Fruit fly (Drosophila melanogaster) whole organism, pupa: ENCODE measurements around the gene Cpr65Eb.

Experiments used
- CG10348 ChIP-seq: fragments of 200-800 bp; sonication (Bioruptor generic); IDR thresholded peaks from 2 replicates; pipeline ENCODE4 v1.3.6; 2022; ENCODE audit warnings: missing biosample characterization, missing genetic modification characterization
- CG12605 ChIP-seq: fragments of 200-800 bp; sonication (Bioruptor generic); IDR thresholded peaks from 2 replicates; pipeline ENCODE4 v1.3.6; 2022; ENCODE audit warnings: missing biosample characterization, missing genetic modification characterization
- CG13204 ChIP-seq: fragments of 200-800 bp; sonication (Bioruptor generic); optimal IDR thresholded peaks from 2 replicates; lab custom pipeline; 2018; ENCODE audit warnings: missing biosample characterization, mild to moderate bottlenecking, missing genetic modification characterization, moderate library complexity
- CG14655 ChIP-seq: fragments of 200-800 bp; sonication (Bioruptor generic); optimal IDR thresholded peaks from 3 replicates; lab custom pipeline; 2017; ENCODE audit warnings: mild to moderate bottlenecking, missing biosample characterization, missing genetic modification reagents, missing genetic modification characterization
- CG15710 ChIP-seq: fragments of 200-800 bp; sonication (Bioruptor generic); optimal IDR thresholded peaks from 2 replicates; lab custom pipeline; 2018; ENCODE audit warnings: missing biosample characterization, mild to moderate bottlenecking, missing genetic modification characterization, moderate library complexity
- CG17806 ChIP-seq: fragments of 200-800 bp; sonication (Bioruptor generic); optimal IDR thresholded peaks from 2 replicates; lab custom pipeline; 2018; ENCODE audit warnings: missing biosample characterization, mild to moderate bottlenecking, missing genetic modification characterization, moderate library complexity
- CG32121 ChIP-seq: fragments of 200-800 bp; sonication (Bioruptor generic); IDR thresholded peaks from 2 replicates; pipeline ENCODE4 v1.3.6; 2022; ENCODE audit warnings: missing biosample characterization, missing genetic modification characterization
- CG34367 ChIP-seq: fragments of 200-800 bp; sonication (Bioruptor generic); optimal IDR thresholded peaks from 2 replicates; lab custom pipeline; 2018; ENCODE audit warnings: missing biosample characterization, mild to moderate bottlenecking, missing genetic modification characterization
- CG4496 ChIP-seq: fragments of 200-800 bp; sonication (Bioruptor generic); IDR thresholded peaks from 3 replicates; pipeline ENCODE4 v1.3.6; 2022; ENCODE audit warnings: missing biosample characterization, missing genetic modification characterization
- CG8159 ChIP-seq: fragments of 200-800 bp; sonication (Bioruptor generic); optimal IDR thresholded peaks from 3 replicates; lab custom pipeline; 2018; ENCODE audit warnings: missing biosample characterization, mild to moderate bottlenecking, missing genetic modification characterization, moderate library complexity
- CG8301 ChIP-seq: fragments of 200-800 bp; sonication (Bioruptor generic); optimal IDR thresholded peaks from 2 replicates; lab custom pipeline; 2018; ENCODE audit warnings: missing biosample characterization, mild to moderate bottlenecking, missing genetic modification characterization
- CG9948 ChIP-seq: fragments of 200-800 bp; sonication (Bioruptor generic); optimal IDR thresholded peaks from 2 replicates; lab custom pipeline; 2018; ENCODE audit warnings: missing biosample characterization, mild to moderate bottlenecking, missing genetic modification characterization, moderate library complexity
- D1 ChIP-seq: fragments of 200-800 bp; sonication (Bioruptor generic); optimal IDR thresholded peaks from 2 replicates; lab custom pipeline; 2018; ENCODE audit warnings: missing biosample characterization, mild to moderate bottlenecking, missing genetic modification characterization, moderate library complexity
- EcR ChIP-seq: fragments of 200-800 bp; sonication (Bioruptor generic); optimal IDR thresholded peaks from 3 replicates; lab custom pipeline; 2019; ENCODE audit warnings: missing biosample characterization, missing genetic modification characterization, mild to moderate bottlenecking, moderate library complexity, missing genetic modification reagents
- Ets98B ChIP-seq: fragments of 200-800 bp; sonication (Bioruptor generic); IDR thresholded peaks from 2 replicates; pipeline ENCODE4 v1.3.6; 2022; ENCODE audit warnings: missing biosample characterization, missing genetic modification characterization
- Pif1A ChIP-seq: fragments of 200-800 bp; sonication (Bioruptor generic); optimal IDR thresholded peaks from 3 replicates; lab custom pipeline; 2016; ENCODE audit warnings: missing biosample characterization, missing genetic modification characterization
- Pif1B ChIP-seq: fragments of 200-800 bp; sonication (Bioruptor generic); optimal IDR thresholded peaks from 3 replicates; lab custom pipeline; 2016; ENCODE audit warnings: missing biosample characterization, missing genetic modification characterization
- Snoo ChIP-seq: fragments of 200-800 bp; sonication (Bioruptor generic); optimal IDR thresholded peaks from 3 replicates; lab custom pipeline; 2017; ENCODE audit warnings: missing biosample characterization, mild to moderate bottlenecking, missing genetic modification characterization, inconsistent platforms
- fd96Ca ChIP-seq: fragments of 200-800 bp; sonication (Bioruptor generic); IDR thresholded peaks from 3 replicates; pipeline ENCODE4 v1.3.6; 2022; ENCODE audit warnings: missing biosample characterization, missing genetic modification characterization
- gl ChIP-seq: fragments of 200-800 bp; sonication (Bioruptor generic); optimal IDR thresholded peaks from 2 replicates; lab custom pipeline; 2018; ENCODE audit warnings: missing biosample characterization, mild to moderate bottlenecking, missing genetic modification characterization
- rn ChIP-seq: fragments of 200-800 bp; sonication (Bioruptor generic); IDR thresholded peaks from 2 replicates; pipeline ENCODE4 v1.3.6; 2022; ENCODE audit warnings: missing biosample characterization, missing genetic modification characterization

The Cpr65Eb gene

dm6 chr3L:7086093-7086492 is 2.5 kb downstream of the Cpr65Eb start:
- no peak for TF ChIP-seq Ets98B
- TF ChIP-seq gl (tag; lab: Kevin White, UChicago): no peak
- no peak for TF ChIP-seq CG10348 (GFP tag; lab: Robert Waterston, UW)
- no peak for TF ChIP-seq CG8301 (tag; lab: Kevin White, UChicago)
- TF ChIP-seq CG32121 (GFP tag; lab: Robert Waterston, UW): no peak
- TF ChIP-seq rn: no peak
- TF ChIP-seq CG17806 (tag; lab: Kevin White, UChicago): no peak
- TF ChIP-seq fd96Ca (GFP tag; lab: Robert Waterston, UW): no peak
- TF ChIP-seq Pif1A (GFP tag; lab: Kevin White, UChicago): no peak
- TF ChIP-seq CG14655 (GFP tag; lab: Kevin White, UChicago): no peak
- TF ChIP-seq Pif1B (GFP tag; lab: Kevin White, UChicago): no peak
- no peak for TF ChIP-seq D1
- no peak for TF ChIP-seq CG9948 (tag; lab: Kevin White, UChicago)
- TF ChIP-seq CG4496 (GFP tag; lab: Robert Waterston, UW): no peak
- no peak for TF ChIP-seq CG8159
- no peak for TF ChIP-seq CG15710 (tag; lab: Kevin White, UChicago)
- TF ChIP-seq CG13204 (GFP tag; lab: Kevin White, UChicago): no peak

dm6 chr3L:7082168-7082567 is 6.4 kb downstream of the Cpr65Eb start:
- TF ChIP-seq CG10348 (GFP tag; lab: Robert Waterston, UW) (no peak), Pif1B (GFP tag; lab: Kevin White, UChicago) (no peak), EcR (GFP tag; lab: Kevin White, UChicago) (no peak), CG4496 (GFP tag; lab: Robert Waterston, UW) (0 out of 3 replicates have a peak, but pooled peaks have one; percentile 19)
- TF ChIP-seq, all 21 proteins: peak for 1

- TF ChIP-seq EcR (GFP tag; lab: Kevin White, UChicago) (no peak), CG8301 (tag; lab: Kevin White, UChicago) (no peak), gl (tag; lab: Kevin White, UChicago) (no peak), CG17806 (tag; lab: Kevin White, UChicago) (no peak), CG34367 (tag; lab: Kevin White, UChicago) (no peak), CG15710 (tag; lab: Kevin White, UChicago) (no peak), D1 (no peak), CG4496 (GFP tag; lab: Robert Waterston, UW) (no peak)
Measured at dm6 chr3L:7077258-7077657, 11.3 kb downstream of the Cpr65Eb start, which contains the start of gene CG8641. Gene CG8641 (minus strand): TSS chr3L:7077462.

- TF ChIP-seq gl (tag; lab: Kevin White, UChicago) (no peak), CG4496 (GFP tag; lab: Robert Waterston, UW) (no peak), CG9948 (tag; lab: Kevin White, UChicago) (no peak), CG17806 (tag; lab: Kevin White, UChicago) (no peak), EcR (GFP tag; lab: Kevin White, UChicago) (no peak), Pif1A (GFP tag; lab: Kevin White, UChicago) (no peak), Snoo (tag; lab: Kevin White, UChicago) (no peak), Pif1B (GFP tag; lab: Kevin White, UChicago) (no peak), CG14655 (GFP tag; lab: Kevin White, UChicago) (no peak), D1 (no peak), CG8159 (no peak), Ets98B (no peak), CG34367 (tag; lab: Kevin White, UChicago) (no peak), CG8301 (tag; lab: Kevin White, UChicago) (no peak), fd96Ca (GFP tag; lab: Robert Waterston, UW) (no peak), CG13204 (GFP tag; lab: Kevin White, UChicago) (no peak), CG12605 (GFP tag; lab: Robert Waterston, UW) (no peak), CG15710 (tag; lab: Kevin White, UChicago) (no peak), rn (no peak), CG32121 (GFP tag; lab: Robert Waterston, UW) (no peak)
Measured at dm6 chr3L:7075147-7075546, 13.4 kb downstream of the Cpr65Eb start, which contains the start of gene CG34030. Gene CG34030 (minus strand): TSS chr3L:7075247.

- TF ChIP-seq CG34367 (tag; lab: Kevin White, UChicago) (no peak), CG12605 (GFP tag; lab: Robert Waterston, UW) (no peak), rn (no peak), CG13204 (GFP tag; lab: Kevin White, UChicago) (no peak), CG14655 (GFP tag; lab: Kevin White, UChicago) (no peak), Pif1A (GFP tag; lab: Kevin White, UChicago) (no peak), CG10348 (GFP tag; lab: Robert Waterston, UW) (no peak), D1 (no peak), CG32121 (GFP tag; lab: Robert Waterston, UW) (no peak), Ets98B (no peak), CG15710 (tag; lab: Kevin White, UChicago) (no peak), CG17806 (tag; lab: Kevin White, UChicago) (no peak), gl (tag; lab: Kevin White, UChicago) (no peak), Snoo (tag; lab: Kevin White, UChicago) (no peak), CG8159 (no peak), CG8301 (tag; lab: Kevin White, UChicago) (no peak), CG4496 (GFP tag; lab: Robert Waterston, UW) (no peak)
Measured at dm6 chr3L:7069099-7069498, 19.5 kb downstream of the Cpr65Eb start, which contains the start of gene CG32391. Gene CG32391 (minus strand): TSS chr3L:7069199.

- TF ChIP-seq CG8159 (no peak), CG9948 (tag; lab: Kevin White, UChicago) (no peak), gl (tag; lab: Kevin White, UChicago) (no peak), CG15710 (tag; lab: Kevin White, UChicago) (no peak), D1 (no peak), Ets98B (no peak), CG17806 (tag; lab: Kevin White, UChicago) (no peak), EcR (GFP tag; lab: Kevin White, UChicago) (no peak), fd96Ca (GFP tag; lab: Robert Waterston, UW) (no peak), CG34367 (tag; lab: Kevin White, UChicago) (no peak), CG12605 (GFP tag; lab: Robert Waterston, UW) (no peak), CG4496 (GFP tag; lab: Robert Waterston, UW) (no peak), Pif1A (GFP tag; lab: Kevin White, UChicago) (no peak), CG14655 (GFP tag; lab: Kevin White, UChicago) (no peak), Snoo (tag; lab: Kevin White, UChicago) (no peak), CG10348 (GFP tag; lab: Robert Waterston, UW) (no peak), CG13204 (GFP tag; lab: Kevin White, UChicago) (no peak)
- TF ChIP-seq, all 21 proteins: peak for 0
Measured at dm6 chr3L:7066014-7066413, 22.6 kb downstream of the Cpr65Eb start, which contains the start of gene CG14823. Gene CG14823 (plus strand): TSS chr3L:7066314.
